Fruit fly (Drosophila melanogaster): ENCODE measurements around the gene CG33688.
A peak's percentile ranks its signal among the peaks of the same experiment; 100 is the strongest.

CG33688 gene

dm6 chr3L:16172809-16173276 is 26.2 kb upstream of the CG33688 start (continued):
- no peak for TF ChIP-seq CG18011 (GFP tag; optimal IDR thresholded peaks at IDR 0.05)
- no peak for TF ChIP-seq Dip2 (GFP tag; IDR thresholded peaks at IDR 0.05)
- TF ChIP-seq CG2875 (GFP tag; optimal IDR thresholded peaks at IDR 0.05) = no peak
- TF ChIP-seq lbe (GFP tag; optimal IDR thresholded peaks at IDR 0.05) = no peak
- no peak for TF ChIP-seq CG1832 (GFP tag; optimal IDR thresholded peaks at IDR 0.05)
- no peak for TF ChIP-seq CG32772 (GFP tag; IDR thresholded peaks at IDR 0.05)
- no peak for TF ChIP-seq jing (GFP tag; optimal IDR thresholded peaks at IDR 0.05)
- TF ChIP-seq Meics (GFP tag; optimal IDR thresholded peaks at IDR 0.05) = peak; percentile 37
- no peak for TF ChIP-seq mam (GFP tag; optimal IDR thresholded peaks at IDR 0.05)
- no peak for TF ChIP-seq CG11093 (GFP tag; IDR thresholded peaks at IDR 0.05)
- no peak for TF ChIP-seq onecut (GFP tag; IDR thresholded peaks at IDR 0.05)
- TF ChIP-seq CG34376 (GFP tag; optimal IDR thresholded peaks at IDR 0.05) = no peak
- no peak for TF ChIP-seq CG4282 (GFP tag; optimal IDR thresholded peaks at IDR 0.05)
- no peak for TF ChIP-seq tgo (GFP tag; IDR thresholded peaks at IDR 0.05)
- no peak for TF ChIP-seq CG12744 (GFP tag; optimal IDR thresholded peaks at IDR 0.05)
- no peak for TF ChIP-seq Ptx1 (GFP tag; IDR thresholded peaks at IDR 0.05)
- TF ChIP-seq maf-S (GFP tag; optimal IDR thresholded peaks at IDR 0.05) = no peak
- TF ChIP-seq Xrp1 (GFP tag; IDR thresholded peaks at IDR 0.05) = no peak
- TF ChIP-seq ap (GFP tag; IDR thresholded peaks at IDR 0.05) = no peak
- peak; percentile 56 for TF ChIP-seq CG2712 (tag; optimal IDR thresholded peaks at IDR 0.05)
- TF ChIP-seq CG2120 (GFP tag; optimal IDR thresholded peaks at IDR 0.05) = peak; percentile 2
- peak; percentile 54 for TF ChIP-seq CG10979 (tag; optimal IDR thresholded peaks at IDR 0.05)
- no peak for TF ChIP-seq crp (GFP tag; optimal IDR thresholded peaks at IDR 0.05)
- TF ChIP-seq CG16779 (GFP tag; IDR thresholded peaks at IDR 0.05) = no peak
- TF ChIP-seq dmrt99B (tag; optimal IDR thresholded peaks at IDR 0.05) = peak; percentile 58
- TF ChIP-seq nerfin-1 (tag; optimal IDR thresholded peaks at IDR 0.05) = peak; percentile 0
- TF ChIP-seq ash1 (GFP tag; optimal IDR thresholded peaks at IDR 0.05) = no peak
- no peak for TF ChIP-seq CG34422 (GFP tag; IDR thresholded peaks at IDR 0.05)
- TF ChIP-seq Rx (GFP tag; IDR thresholded peaks at IDR 0.05) = no peak
- no peak for TF ChIP-seq CG7271 (tag; optimal IDR thresholded peaks at IDR 0.05)
- TF ChIP-seq Aef1 (GFP tag; IDR thresholded peaks at IDR 0.05) = no peak
- TF ChIP-seq CG1233 (GFP tag; optimal IDR thresholded peaks at IDR 0.05) = peak; percentile 8
- no peak for TF ChIP-seq sc (optimal IDR thresholded peaks at IDR 0.05)
- TF ChIP-seq sc (GFP tag; optimal IDR thresholded peaks at IDR 0.05) = peak; percentile 33
- peak; percentile 8 for TF ChIP-seq CG33557 (GFP tag; optimal IDR thresholded peaks at IDR 0.05)
- TF ChIP-seq lab (GFP tag; optimal IDR thresholded peaks at IDR 0.05) = peak; percentile 11
- TF ChIP-seq da (GFP tag; optimal IDR thresholded peaks at IDR 0.05) = no peak
- peak; percentile 2 for TF ChIP-seq CG5180 (GFP tag; optimal IDR thresholded peaks at IDR 0.05)
- TF ChIP-seq CG10209 (GFP tag; optimal IDR thresholded peaks at IDR 0.05) = peak; percentile 40
- peak; percentile 13 for TF ChIP-seq trem (tag; optimal IDR thresholded peaks at IDR 0.05)
- TF ChIP-seq B-H2 (GFP tag; optimal IDR thresholded peaks at IDR 0.05) = no peak
- no peak for TF ChIP-seq Dp (GFP tag; optimal IDR thresholded peaks at IDR 0.05)
- TF ChIP-seq Hmr (GFP tag; optimal IDR thresholded peaks at IDR 0.05) = peak; percentile 47
- TF ChIP-seq ken (GFP tag; IDR thresholded peaks at IDR 0.05) = no peak
- TF ChIP-seq CG4820 (GFP tag; optimal IDR thresholded peaks at IDR 0.05) = no peak
- no peak for TF ChIP-seq CG18476 (GFP tag; optimal IDR thresholded peaks at IDR 0.05)
- peak; percentile 51 for TF ChIP-seq CG15269 (tag; optimal IDR thresholded peaks at IDR 0.05)
- peak; percentile 2 for TF ChIP-seq Ets65A (GFP tag)
- no peak for TF ChIP-seq CG6654 (GFP tag; optimal IDR thresholded peaks at IDR 0.05)
- no peak for TF ChIP-seq CG14965 (GFP tag; optimal IDR thresholded peaks at IDR 0.05; ENCODE audit: borderline replicate concordance)
- peak; percentile 1 for TF ChIP-seq CG6683 (GFP tag; optimal IDR thresholded peaks at IDR 0.05)

Data from whole organism, embryonic.